Worm (Caenorhabditis elegans) whole organism, late embryonic: Measurements from ENCODE around the gene F58G6.7.

Experiments used
- C08G9.2 ChIP-seq: sonication (generic microtip); optimal IDR thresholded peaks from 2 replicates; lab custom pipeline; 2016; ENCODE audit warnings: mild to moderate bottlenecking, missing genetic modification characterization, moderate library complexity, missing compliant biosample characterization
- F13H6.1 ChIP-seq: sonication (generic microtip); optimal IDR thresholded peaks from 2 replicates; lab custom pipeline; 2016; ENCODE audit warnings: missing genetic modification characterization, missing compliant biosample characterization
- K09A11.1 ChIP-seq: sonication (generic microtip); optimal IDR thresholded peaks from 2 replicates; lab custom pipeline; 2017; ENCODE audit warnings: antibody characterized with exemption, mild to moderate bottlenecking, missing genetic modification characterization, missing compliant biosample characterization; ENCODE audit not compliant: insufficient read depth
- T23F11.4 ChIP-seq: fragments of 200-800 bp; sonication (Bioruptor generic); optimal IDR thresholded peaks from 2 replicates; lab custom pipeline; 2018; ENCODE audit warnings: mild to moderate bottlenecking, missing genetic modification characterization, missing compliant biosample characterization
- Y22D7AL.16 ChIP-seq: sonication (generic microtip); optimal IDR thresholded peaks from 2 replicates; lab custom pipeline; 2016; ENCODE audit warnings: missing genetic modification characterization, missing compliant biosample characterization
- ceh-18 ChIP-seq: sonication (generic microtip); optimal IDR thresholded peaks from 2 replicates; lab custom pipeline; 2016; ENCODE audit warnings: missing genetic modification characterization, missing compliant biosample characterization
- ceh-19 ChIP-seq: fragments of 200-800 bp; sonication (Bioruptor generic); optimal IDR thresholded peaks from 2 replicates; lab custom pipeline; 2018; ENCODE audit warnings: mild to moderate bottlenecking, missing genetic modification characterization, missing compliant biosample characterization
- ceh-24 ChIP-seq: sonication (generic microtip); optimal IDR thresholded peaks from 2 replicates; lab custom pipeline; 2016; ENCODE audit warnings: mild to moderate bottlenecking, missing genetic modification characterization, missing compliant biosample characterization
- ceh-31 ChIP-seq: sonication (generic microtip); optimal IDR thresholded peaks from 2 replicates; lab custom pipeline; 2016; ENCODE audit warnings: missing genetic modification characterization, missing compliant biosample characterization
- ceh-34 ChIP-seq: sonication (generic microtip); optimal IDR thresholded peaks from 2 replicates; lab custom pipeline; 2016; ENCODE audit warnings: mild to moderate bottlenecking, missing genetic modification characterization, missing compliant biosample characterization
- ceh-9 ChIP-seq: sonication (generic microtip); optimal IDR thresholded peaks from 2 replicates; lab custom pipeline; 2016; ENCODE audit warnings: mild to moderate bottlenecking, missing genetic modification characterization, inconsistent platforms, missing compliant biosample characterization
- dmd-4 ChIP-seq: sonication (generic microtip); optimal IDR thresholded peaks from 2 replicates; lab custom pipeline; 2016; ENCODE audit warnings: borderline replicate concordance, missing genetic modification characterization, missing compliant biosample characterization
- fax-1 ChIP-seq: sonication (generic microtip); optimal IDR thresholded peaks from 2 replicates; lab custom pipeline; 2016; ENCODE audit warnings: missing genotype, missing genetic modification characterization, missing compliant biosample characterization
- gmeb-2 ChIP-seq: sonication (generic microtip); optimal IDR thresholded peaks from 2 replicates; lab custom pipeline; 2016; ENCODE audit warnings: missing genetic modification characterization, inconsistent platforms, missing compliant biosample characterization
- hlh-30 ChIP-seq: sonication (generic microtip); optimal IDR thresholded peaks from 2 replicates; lab custom pipeline; 2017; ENCODE audit warnings: antibody characterized with exemption, missing genetic modification characterization, missing compliant biosample characterization; ENCODE audit not compliant: insufficient read depth
- hlh-6 ChIP-seq: sonication (generic microtip); optimal IDR thresholded peaks from 2 replicates; lab custom pipeline; 2016; ENCODE audit warnings: missing genotype, missing genetic modification characterization, missing compliant biosample characterization
- hlh-8 ChIP-seq: sonication (generic microtip); optimal IDR thresholded peaks from 2 replicates; lab custom pipeline; 2016; ENCODE audit warnings: missing genotype, missing genetic modification characterization, missing compliant biosample characterization
- lim-6 ChIP-seq: sonication (generic microtip); optimal IDR thresholded peaks from 2 replicates; lab custom pipeline; 2016; ENCODE audit warnings: missing genetic modification characterization, missing compliant biosample characterization
- madf-2 ChIP-seq: sonication (generic microtip); optimal IDR thresholded peaks from 2 replicates; lab custom pipeline; 2017; ENCODE audit warnings: missing genetic modification characterization, missing compliant biosample characterization
- mec-3 ChIP-seq: sonication (generic microtip); optimal IDR thresholded peaks from 2 replicates; lab custom pipeline; 2016; ENCODE audit warnings: borderline replicate concordance, missing genetic modification characterization, missing compliant biosample characterization
- nhr-11 ChIP-seq: fragments of 150-350 bp; optimal IDR thresholded peaks from 2 replicates; lab custom pipeline; 2014; ENCODE audit warnings: missing biosample characterization, missing genetic modification characterization
- nhr-232 ChIP-seq: sonication (generic microtip); optimal IDR thresholded peaks from 2 replicates; lab custom pipeline; 2016; ENCODE audit warnings: missing genetic modification characterization, missing compliant biosample characterization
- pax-1 ChIP-seq: fragments of 150-350 bp; optimal IDR thresholded peaks from 2 replicates; lab custom pipeline; 2014; ENCODE audit warnings: missing biosample characterization, missing genetic modification characterization
- pqm-1 ChIP-seq: sonication (generic microtip); optimal IDR thresholded peaks from 2 replicates; lab custom pipeline; 2016; ENCODE audit warnings: missing genetic modification characterization, missing compliant biosample characterization
- pros-1 ChIP-seq: fragments of 150-350 bp; optimal IDR thresholded peaks from 2 replicates; lab custom pipeline; 2014; ENCODE audit warnings: missing biosample characterization, missing genetic modification reagents, missing genetic modification characterization
- ref-2 ChIP-seq: sonication (generic microtip); optimal IDR thresholded peaks from 2 replicates; lab custom pipeline; 2016; ENCODE audit warnings: missing genetic modification characterization, missing compliant biosample characterization
- sdc-2 ChIP-seq: sonication (generic microtip); optimal IDR thresholded peaks from 2 replicates; lab custom pipeline; 2016; ENCODE audit warnings: missing genotype, missing genetic modification characterization, missing compliant biosample characterization
- sox-2 ChIP-seq: fragments of 200-800 bp; sonication (Bioruptor generic); IDR thresholded peaks from 2 replicates; pipeline ENCODE4 v1.3.6; 2022; ENCODE audit warnings: missing genetic modification reagents, missing genetic modification characterization, missing compliant biosample characterization
- sox-4 ChIP-seq: sonication (generic microtip); optimal IDR thresholded peaks from 2 replicates; lab custom pipeline; 2017; ENCODE audit warnings: mild to moderate bottlenecking, missing genetic modification characterization, inconsistent platforms, missing compliant biosample characterization
- ttx-3 ChIP-seq: sonication (generic microtip); optimal IDR thresholded peaks from 2 replicates; lab custom pipeline; 2016; ENCODE audit warnings: missing genetic modification reagents, missing genetic modification characterization, missing compliant biosample characterization
- unc-42 ChIP-seq: sonication (generic microtip); optimal IDR thresholded peaks from 2 replicates; lab custom pipeline; 2016; ENCODE audit warnings: missing genotype, missing genetic modification characterization, missing compliant biosample characterization
- unc-86 ChIP-seq: sonication (generic microtip); optimal IDR thresholded peaks from 2 replicates; lab custom pipeline; 2016; ENCODE audit warnings: missing genetic modification characterization, missing compliant biosample characterization

F58G6.7 gene

DNA sequence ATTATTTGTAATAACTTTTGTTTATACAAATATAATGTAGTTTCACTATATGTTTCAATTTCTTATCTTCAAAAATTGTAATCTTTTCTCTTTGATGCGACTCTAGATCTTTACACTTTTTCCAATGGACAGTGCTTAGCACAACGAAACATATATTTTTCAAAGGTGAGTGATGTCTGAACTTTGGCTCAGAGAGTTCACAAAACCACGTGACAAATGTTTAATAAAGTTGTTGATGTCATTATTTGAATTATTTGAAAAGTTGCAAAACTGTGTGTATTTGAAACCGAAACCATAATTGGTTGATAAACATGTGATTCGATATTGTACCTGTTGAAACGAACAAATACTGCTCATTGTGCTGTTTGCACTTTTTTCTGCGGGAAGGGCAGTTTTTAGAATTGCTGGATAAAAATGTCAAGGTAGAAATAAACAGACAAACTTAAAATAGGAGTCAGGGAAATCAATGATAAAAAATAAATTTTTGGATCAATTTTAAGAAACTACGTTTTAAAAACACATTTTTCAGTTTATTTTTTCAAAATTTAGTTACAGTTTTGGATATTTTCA, 14.1 kb downstream of the F58G6.7 start:
- TF ChIP-seq sox-2 (GFP tag; lab: Robert Waterston, UW) (no peak), hlh-30 (tag; lab: Kevin White, UChicago) (peak; percentile 7)

DNA sequence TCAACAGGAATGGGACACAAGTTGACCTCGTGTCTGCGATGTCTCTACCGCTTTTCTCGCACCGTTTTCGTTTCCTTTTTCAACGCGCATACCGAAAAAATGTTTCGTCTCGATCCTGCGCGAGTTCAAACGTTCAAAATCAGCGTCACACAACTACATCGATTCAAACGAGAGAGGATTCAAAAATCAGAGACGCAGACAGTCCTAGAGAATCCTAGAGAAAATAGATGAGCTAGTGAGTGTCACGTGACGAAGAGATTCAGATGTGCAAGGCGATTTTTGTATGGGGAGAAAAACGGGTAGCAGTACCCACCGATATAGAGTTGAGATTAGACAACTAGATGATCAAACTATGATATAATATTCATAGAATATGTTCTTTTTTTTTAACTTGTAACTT, 15.9 kb downstream of the F58G6.7 start:
- TF ChIP-seq hlh-30 (tag; lab: Kevin White, UChicago) (peak; percentile 72), ceh-31 (no peak)

DNA sequence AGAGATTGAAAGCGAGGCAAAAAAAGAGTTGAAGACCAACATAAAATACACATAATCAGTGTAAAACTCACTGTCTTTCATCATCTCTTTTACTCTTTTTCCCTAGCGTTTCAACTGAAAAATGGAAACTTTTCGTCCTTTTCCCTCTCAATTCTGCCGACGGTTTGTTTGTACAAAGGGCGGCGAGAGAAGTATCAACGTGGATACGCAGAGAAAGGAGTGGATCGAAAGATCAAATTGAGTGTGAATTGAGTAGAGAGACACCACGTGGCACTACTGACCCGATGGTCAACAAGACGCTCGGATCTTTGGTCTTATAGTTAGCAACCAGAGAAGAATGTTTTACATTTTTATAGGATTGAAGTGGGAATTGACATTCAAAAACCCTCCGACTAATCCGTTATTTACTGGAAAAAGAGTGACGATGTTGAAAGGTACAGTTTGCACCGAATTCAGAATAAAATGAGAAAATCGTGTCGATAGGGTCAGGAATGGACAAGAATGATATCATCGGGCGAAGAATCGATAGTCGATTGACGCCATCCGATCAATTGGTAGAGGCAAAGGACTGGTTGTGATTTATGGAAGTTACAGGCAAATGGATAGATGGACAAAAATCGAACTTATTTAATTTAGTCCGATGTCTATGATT, 17.0 kb downstream of the F58G6.7 start:
- TF ChIP-seq unc-42 (tag; lab: Kevin White, UChicago) (no peak), gmeb-2 (tag; lab: Kevin White, UChicago) (no peak), pax-1 (tag; lab: Kevin White, UChicago) (no peak), mec-3 (tag; lab: Kevin White, UChicago) (no peak), ceh-18 (tag; lab: Kevin White, UChicago) (peak; percentile 14), T23F11.4 (GFP tag; lab: Kevin White, UChicago) (no peak), C08G9.2 (tag; lab: Kevin White, UChicago) (no peak), ceh-9 (tag; lab: Kevin White, UChicago) (no peak), pqm-1 (tag; lab: Kevin White, UChicago) (peak; percentile 10), sox-4 (tag; lab: Kevin White, UChicago) (no peak), madf-2 (no peak), dmd-4 (tag; lab: Kevin White, UChicago) (no peak), sox-2 (GFP tag; lab: Robert Waterston, UW) (no peak), hlh-6 (tag; lab: Kevin White, UChicago) (no peak), sdc-2 (tag; lab: Kevin White, UChicago) (no peak), lim-6 (no peak), ref-2 (tag; lab: Kevin White, UChicago) (no peak), F13H6.1 (tag; lab: Kevin White, UChicago) (peak; percentile 30), hlh-8 (no peak), hlh-30 (tag; lab: Kevin White, UChicago) (peak; percentile 48), K09A11.1 (tag; lab: Kevin White, UChicago) (no peak), ceh-24 (tag; lab: Kevin White, UChicago) (no peak), unc-86 (tag; lab: Kevin White, UChicago) (no peak), ceh-19 (no peak), pros-1 (tag; lab: Kevin White, UChicago) (no peak), ceh-34 (tag; lab: Kevin White, UChicago) (peak; percentile 18), Y22D7AL.16 (tag; lab: Kevin White, UChicago) (no peak), nhr-232 (tag; lab: Kevin White, UChicago) (no peak)

DNA sequence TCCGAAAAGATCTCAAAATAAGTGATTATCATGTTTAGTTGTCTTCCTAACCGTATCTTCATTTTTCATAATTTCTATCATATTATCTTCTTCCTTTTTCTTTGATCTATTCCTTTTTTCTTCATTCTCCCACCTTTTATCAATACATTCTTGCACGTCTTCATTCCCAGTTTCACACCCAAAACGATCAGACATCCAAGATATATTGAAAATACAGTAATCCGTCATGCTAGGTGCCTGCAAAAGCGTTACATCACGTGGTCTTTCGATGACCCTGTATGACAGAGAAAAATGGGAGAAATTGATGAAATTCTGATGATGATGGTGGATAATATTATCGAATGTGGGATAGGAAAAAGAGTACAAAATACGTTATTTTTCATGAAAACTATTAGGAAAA, 18.3 kb downstream of the F58G6.7 start:
- TF ChIP-seq hlh-30 (tag; lab: Kevin White, UChicago) (peak; percentile 30), pax-1 (tag; lab: Kevin White, UChicago) (no peak)

DNA sequence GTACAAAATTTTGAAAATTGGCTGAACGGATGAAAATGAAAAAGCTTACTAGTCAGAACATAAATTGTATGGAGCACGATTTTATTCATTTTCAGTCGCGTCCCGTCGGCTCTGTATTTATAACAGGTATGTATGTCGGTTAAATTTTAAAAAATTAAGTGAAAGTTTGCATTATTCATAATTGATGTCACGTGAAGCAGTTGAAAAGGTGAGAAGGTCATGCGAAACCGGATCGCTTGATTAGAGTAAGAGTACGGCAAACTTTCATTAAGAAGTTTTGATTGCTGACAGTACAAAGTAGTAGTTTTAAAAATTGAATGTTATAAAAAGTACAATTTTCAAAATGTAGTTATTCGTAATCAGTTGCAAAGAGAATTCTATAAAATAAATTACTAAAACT, 19.1 kb downstream of the F58G6.7 start:
- no peak for TF ChIP-seq ttx-3 (tag; lab: Kevin White, UChicago)
- no peak for TF ChIP-seq ceh-34 (tag; lab: Kevin White, UChicago)
- TF ChIP-seq nhr-11 (tag; lab: Kevin White, UChicago): no peak
- TF ChIP-seq pqm-1 (tag; lab: Kevin White, UChicago): no peak
- no peak for TF ChIP-seq fax-1 (tag; lab: Kevin White, UChicago)
